Worm (Caenorhabditis elegans) whole organism, L3 larva: Measurements from ENCODE around the gene vhp-1.

ENCODE experiments used
- ZK546.5 ChIP-seq: sonication (generic microtip); optimal IDR thresholded peaks from 2 replicates; lab custom pipeline; 2017; ENCODE audit warnings: missing biosample characterization, missing genetic modification characterization
- daf-12 ChIP-seq: fragments of 150-350 bp; optimal IDR thresholded peaks from 2 replicates; lab custom pipeline; 2014; ENCODE audit warnings: missing biosample characterization, missing genetic modification reagents, missing genetic modification characterization
- elt-1 ChIP-seq: fragments of 150-350 bp; optimal IDR thresholded peaks from 2 replicates; lab custom pipeline; 2014; ENCODE audit warnings: missing biosample characterization, missing genetic modification characterization
- elt-2 ChIP-seq: sonication (generic microtip); optimal IDR thresholded peaks from 2 replicates; lab custom pipeline; 2016; ENCODE audit warnings: missing genetic modification reagents, mild to moderate bottlenecking, missing genetic modification characterization, missing compliant biosample characterization
- fos-1 ChIP-seq: fragments of 150-350 bp; optimal IDR thresholded peaks from 2 replicates; lab custom pipeline; 2014; ENCODE audit warnings: missing biosample characterization, missing genetic modification characterization
- lin-15B ChIP-seq: fragments of 150-350 bp; optimal IDR thresholded peaks from 2 replicates; lab custom pipeline; 2014; ENCODE audit warnings: missing biosample characterization, missing genetic modification characterization
- nfya-1 ChIP-seq: sonication (generic microtip); optimal IDR thresholded peaks from 2 replicates; lab custom pipeline; 2017; ENCODE audit warnings: missing genetic modification characterization, mild to moderate bottlenecking, missing compliant biosample characterization, antibody characterized with exemption, moderate library complexity; ENCODE audit not compliant: insufficient read depth
- nhr-12 ChIP-seq: fragments of 150-350 bp; optimal IDR thresholded peaks from 2 replicates; lab custom pipeline; 2014; ENCODE audit warnings: missing biosample characterization, missing genetic modification characterization
- nhr-237 ChIP-seq: fragments of 150-350 bp; optimal IDR thresholded peaks from 2 replicates; lab custom pipeline; 2014; ENCODE audit warnings: missing biosample characterization, missing genetic modification characterization
- nhr-28 ChIP-seq: fragments of 150-350 bp; optimal IDR thresholded peaks from 2 replicates; lab custom pipeline; 2014; ENCODE audit warnings: missing biosample characterization, missing genetic modification characterization
- nhr-43 ChIP-seq: sonication (generic microtip); optimal IDR thresholded peaks from 2 replicates; lab custom pipeline; 2016; ENCODE audit warnings: mild to moderate bottlenecking, missing genetic modification characterization, missing compliant biosample characterization; ENCODE audit not compliant: poor library complexity, severe bottlenecking
- nhr-67 ChIP-seq: fragments of 150-350 bp; optimal IDR thresholded peaks from 2 replicates; lab custom pipeline; 2014; ENCODE audit warnings: missing biosample characterization, missing genetic modification characterization
- nhr-77 ChIP-seq: fragments of 150-350 bp; optimal IDR thresholded peaks from 2 replicates; lab custom pipeline; 2014; ENCODE audit warnings: missing biosample characterization, missing genetic modification characterization
- sea-2 ChIP-seq: fragments of 150-350 bp; sonication (generic microtip); optimal IDR thresholded peaks from 4 replicates; lab custom pipeline; 2014; ENCODE audit warnings: missing biosample characterization, missing genetic modification reagents, missing genetic modification characterization
- skn-1 ChIP-seq: fragments of 150-350 bp; optimal IDR thresholded peaks from 2 replicates; lab custom pipeline; 2014; ENCODE audit warnings: missing biosample characterization, missing genetic modification characterization
- unc-62 ChIP-seq: fragments of 150-350 bp; sonication (generic microtip); optimal IDR thresholded peaks from 4 replicates; lab custom pipeline; 2014; ENCODE audit warnings: missing biosample characterization, missing genetic modification reagents, missing genetic modification characterization
- zag-1 ChIP-seq: fragments of 150-350 bp; optimal IDR thresholded peaks from 2 replicates; lab custom pipeline; 2014; ENCODE audit warnings: missing biosample characterization, missing genetic modification characterization
- ztf-11 ChIP-seq: fragments of 150-350 bp; optimal IDR thresholded peaks from 2 replicates; lab custom pipeline; 2014; ENCODE audit warnings: missing biosample characterization, missing genetic modification characterization

vhp-1 gene

ce11 chrII:5389831-5390323 is 66.8 kb downstream of the vhp-1 start, which contains the start of gene ndx-6 (continued):
- peak; percentile 82 for TF ChIP-seq nfya-1 (tag; lab: Kevin White, UChicago)
- no peak for TF ChIP-seq nhr-12 (tag; lab: Kevin White, UChicago)
- TF ChIP-seq ztf-11 (tag; lab: Kevin White, UChicago), result no peak
- TF ChIP-seq nhr-237 (tag; lab: Kevin White, UChicago), result no peak
- TF ChIP-seq sea-2 (GFP tag; lab: Kevin White, UChicago), result no peak
- peak; percentile 57 for TF ChIP-seq skn-1
- TF ChIP-seq elt-2 (tag; lab: Kevin White, UChicago), result peak; percentile 79
- no peak for TF ChIP-seq unc-62 (GFP tag; lab: Kevin White, UChicago)
- TF ChIP-seq fos-1 (tag; lab: Kevin White, UChicago), result no peak
- TF ChIP-seq nhr-77, result no peak
- TF ChIP-seq elt-1 (tag; lab: Kevin White, UChicago), result no peak
- no peak for TF ChIP-seq ZK546.5 (tag; lab: Kevin White, UChicago)
- no peak for TF ChIP-seq nhr-67 (tag; lab: Kevin White, UChicago)
- TF ChIP-seq lin-15B (tag; lab: Kevin White, UChicago), result peak; percentile 75
- no peak for TF ChIP-seq zag-1 (tag; lab: Kevin White, UChicago)
- TF ChIP-seq nhr-28 (tag; lab: Kevin White, UChicago), result no peak
- TF ChIP-seq nhr-43 (tag; lab: Kevin White, UChicago), result peak; percentile 86
- TF ChIP-seq daf-12 (tag; lab: Kevin White, UChicago), result no peak
